Fruit fly (Drosophila melanogaster) whole organism, wandering third instar larva: Measurements from ENCODE around the gene fliI.

Experiments used
- Abd-B ChIP-seq: fragments of >200 bp; optimal IDR thresholded peaks from 2 replicates; lab custom pipeline; 2017; ENCODE audit warnings: missing biosample characterization, missing genetic modification characterization
- CG32264 ChIP-seq: fragments of 200-800 bp; sonication (Bioruptor generic); optimal IDR thresholded peaks from 2 replicates; lab custom pipeline; 2016; ENCODE audit warnings: missing biosample characterization, missing genetic modification characterization
- CG9705 ChIP-seq: fragments of 200-800 bp; sonication (Bioruptor generic); optimal IDR thresholded peaks from 2 replicates; lab custom pipeline; 2018; ENCODE audit warnings: missing biosample characterization, mild to moderate bottlenecking, missing genetic modification characterization
- Dfd ChIP-seq: fragments of >200 bp; optimal IDR thresholded peaks from 2 replicates; lab custom pipeline; 2017; ENCODE audit warnings: missing biosample characterization, missing genetic modification characterization
- HLH106 ChIP-seq: fragments of 200-800 bp; optimal IDR thresholded peaks from 3 replicates; lab custom pipeline; 2019; ENCODE audit warnings: missing biosample characterization, mild to moderate bottlenecking, missing genetic modification characterization, moderate library complexity
- Hnf4 ChIP-seq: fragments of 200-800 bp; sonication (Bioruptor generic); optimal IDR thresholded peaks from 2 replicates; lab custom pipeline; 2016; ENCODE audit warnings: missing biosample characterization, mild to moderate bottlenecking, missing genetic modification characterization
- Hr78 ChIP-seq: fragments of >200 bp; optimal IDR thresholded peaks from 2 replicates; lab custom pipeline; 2017; ENCODE audit warnings: missing biosample characterization, missing genetic modification characterization
- Hr83 ChIP-seq: fragments of 200-300 bp; sonication (Bioruptor generic); optimal IDR thresholded peaks from 2 replicates; lab custom pipeline; 2016; ENCODE audit warnings: missing biosample characterization, mild to moderate bottlenecking, missing genetic modification characterization, moderate library complexity; ENCODE audit not compliant: poor library complexity, severe bottlenecking
- Jra ChIP-seq: sonication (Bioruptor generic); optimal IDR thresholded peaks from 2 replicates; lab custom pipeline; 2016; ENCODE audit warnings: missing biosample characterization, missing genetic modification characterization
- Myc ChIP-seq: fragments of >200 bp; optimal IDR thresholded peaks from 2 replicates; lab custom pipeline; 2017
- OdsH ChIP-seq: fragments of 200-800 bp; sonication (Bioruptor generic); optimal IDR thresholded peaks from 2 replicates; lab custom pipeline; 2016; ENCODE audit warnings: missing biosample characterization, mild to moderate bottlenecking, missing genetic modification characterization
- Rel ChIP-seq, 2 experiments: fragments of 200-800 bp; sonication (Bioruptor generic) in 1 of 2; optimal IDR thresholded peaks; 2 replicates in 1 of 2; 3 replicates in 1 of 2; lab custom pipeline; 2016 to 2019; ENCODE audit warnings: mild to moderate bottlenecking in 2 of 2, missing biosample characterization in 2 of 2, missing genetic modification characterization in 2 of 2, moderate library complexity in 1 of 2
- Vsx2 ChIP-seq: fragments of 200-300, 225-300 bp; sonication (Bioruptor generic); optimal IDR thresholded peaks from 2 replicates; lab custom pipeline; 2018; ENCODE audit warnings: missing biosample characterization, missing genetic modification characterization; ENCODE audit not compliant: partially characterized antibody
- dl ChIP-seq, 2 experiments: fragments of 175-275, 200-275 bp in 1 of 2; fragments of 200-275 bp in 1 of 2; sonication (Bioruptor generic); optimal IDR thresholded peaks; lab custom pipeline; 2018; ENCODE audit warnings: mild to moderate bottlenecking in 2 of 2, missing biosample characterization in 2 of 2, missing genetic modification characterization in 2 of 2, moderate library complexity in 2 of 2; ENCODE audit not compliant: partially characterized antibody in 2 of 2, insufficient read depth in 1 of 2
- dmrt93B ChIP-seq: fragments of 200-800 bp; sonication (Bioruptor generic); optimal IDR thresholded peaks from 2 replicates; lab custom pipeline; 2018; ENCODE audit warnings: missing biosample characterization, mild to moderate bottlenecking, missing genetic modification characterization
- ey ChIP-seq: fragments of 200-800 bp; sonication (Bioruptor generic); optimal IDR thresholded peaks from 2 replicates; lab custom pipeline; 2016; ENCODE audit warnings: missing biosample characterization, missing genetic modification characterization
- foxo ChIP-seq, 2 experiments: fragments of 200-800 bp; sonication (Bioruptor generic); optimal IDR thresholded peaks; 2 replicates in 1 of 2; 3 replicates in 1 of 2; lab custom pipeline; 2016 to 2017; ENCODE audit warnings: missing biosample characterization in 2 of 2, missing genetic modification characterization in 2 of 2
- fru ChIP-seq: fragments of 200-800 bp; sonication (Bioruptor generic); optimal IDR thresholded peaks from 3 replicates; lab custom pipeline; 2016; ENCODE audit warnings: missing biosample characterization, mild to moderate bottlenecking, missing genetic modification characterization
- h ChIP-seq: fragments of 200-800 bp; sonication (Bioruptor generic); optimal IDR thresholded peaks from 3 replicates; lab custom pipeline; 2016; ENCODE audit warnings: missing biosample characterization, mild to moderate bottlenecking, missing genetic modification characterization
- pan ChIP-seq: fragments of >200 bp; optimal IDR thresholded peaks from 2 replicates; lab custom pipeline; 2017
- psq ChIP-seq: fragments of 200-800 bp; sonication (Bioruptor generic); optimal IDR thresholded peaks from 3 replicates; lab custom pipeline; 2017; ENCODE audit warnings: missing biosample characterization, mild to moderate bottlenecking, missing genetic modification characterization, moderate library complexity
- sage ChIP-seq: fragments of 200-800 bp; sonication (Bioruptor generic); optimal IDR thresholded peaks from 2 replicates; lab custom pipeline; 2016; ENCODE audit warnings: missing biosample characterization, mild to moderate bottlenecking, missing genetic modification characterization
- sv ChIP-seq: fragments of 200-800 bp; sonication (Bioruptor generic); optimal IDR thresholded peaks from 3 replicates; lab custom pipeline; 2016; ENCODE audit warnings: missing biosample characterization, missing genetic modification characterization
- usp ChIP-seq: fragments of >200 bp; optimal IDR thresholded peaks from 2 replicates; lab custom pipeline; 2017; ENCODE audit warnings: missing biosample characterization, missing genetic modification characterization
- woc ChIP-seq: sonication (Bioruptor generic); optimal IDR thresholded peaks from 2 replicates; lab custom pipeline; 2016; ENCODE audit warnings: missing biosample characterization, mild to moderate bottlenecking, missing genetic modification characterization

The fliI gene

dm6 chrX:21322289-21322981 lies 17.1 kb upstream of the fliI start:
- no peak for TF ChIP-seq CG32264 (GFP tag; lab: Kevin White, UChicago)
- no peak for TF ChIP-seq Abd-B (GFP tag; lab: Kevin White, UChicago)
- peak; percentile 79 for TF ChIP-seq h (GFP tag; lab: Kevin White, UChicago)
- no peak for TF ChIP-seq pan (lab: Kevin White, UChicago)
- peak in 1 of 2 experiments; percentile 68 for TF ChIP-seq foxo (GFP tag; optimal IDR thresholded peaks at IDR 0.05; lab: Kevin White, UChicago)
- TF ChIP-seq Myc (lab: Kevin White, UChicago) = no peak
- peak; percentile 75 for TF ChIP-seq fru (GFP tag; lab: Kevin White, UChicago)
- no peak for TF ChIP-seq dmrt93B
- TF ChIP-seq Hnf4 = no peak
- TF ChIP-seq Hr83 (GFP tag; lab: Kevin White, UChicago) = no peak
- peak; percentile 72 for TF ChIP-seq HLH106 (tag; lab: Kevin White, UChicago)
- TF ChIP-seq sage = peak; percentile 12
- peak; percentile 10 for TF ChIP-seq CG9705 (GFP tag; lab: Kevin White, UChicago)

DNA sequence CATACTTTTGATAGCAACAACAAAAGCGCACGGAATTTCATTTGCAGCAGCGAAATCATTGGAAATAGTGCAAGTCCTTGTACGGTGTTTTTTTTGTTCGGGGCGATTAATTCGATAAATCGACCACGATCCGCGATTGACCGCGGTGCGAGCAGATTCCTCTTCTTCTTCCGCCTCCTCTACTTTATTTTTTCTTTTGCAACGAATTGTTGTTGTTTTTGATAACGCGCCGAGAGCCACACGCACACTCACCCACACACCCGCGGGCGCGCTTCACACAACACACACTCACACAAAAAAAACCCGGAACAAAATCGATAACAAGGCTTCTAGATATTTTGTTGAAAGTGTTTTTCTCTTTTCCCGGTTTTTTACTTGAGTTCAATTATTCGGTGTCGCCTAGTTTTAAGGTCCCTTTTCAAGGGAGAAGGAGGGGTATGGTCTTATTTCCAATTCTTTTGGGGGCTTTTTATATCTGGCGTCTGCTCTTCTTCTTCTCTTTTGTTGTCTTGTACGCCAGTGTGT lies 16.3 kb upstream of the fliI start:
- TF ChIP-seq dl (GFP tag; optimal IDR thresholded peaks at IDR 0.05; lab: Kevin White, UChicago; ENCODE audit: insufficient read depth in 1 of 2, partially characterized antibody in 2 of 2) (no peak), Rel (GFP tag; optimal IDR thresholded peaks at IDR 0.05; lab: Kevin White, UChicago) (no peak), Rel (tag; optimal IDR thresholded peaks at IDR 0.05; lab: Kevin White, UChicago) (peak; percentile 20)

- no peak for TF ChIP-seq sv (GFP tag; lab: Kevin White, UChicago)
- peak; percentile 33 for TF ChIP-seq h (GFP tag; lab: Kevin White, UChicago)
- TF ChIP-seq Rel (GFP tag; optimal IDR thresholded peaks at IDR 0.05; lab: Kevin White, UChicago) = no peak
- peak; percentile 22 for TF ChIP-seq Rel (tag; optimal IDR thresholded peaks at IDR 0.05; lab: Kevin White, UChicago)
- TF ChIP-seq Jra (GFP tag; lab: Kevin White, UChicago) = peak; percentile 28
- TF ChIP-seq HLH106 (tag; lab: Kevin White, UChicago) = peak; percentile 4
- TF ChIP-seq Myc (lab: Kevin White, UChicago) = peak; percentile 30
- TF ChIP-seq dl (GFP tag; optimal IDR thresholded peaks at IDR 0.05; lab: Kevin White, UChicago; ENCODE audit: insufficient read depth in 1 of 2, partially characterized antibody in 2 of 2) = no peak
- TF ChIP-seq Dfd = peak; percentile 25
These were observed 15.4 kb upstream of the fliI start, which contains the start of the genes Dd and CG1486 for dm6 chrX:21323933-21324688. Gene Dd (minus strand): TSS chrX:21324009. Gene CG1486 (plus strand): TSS chrX:21324046.

dm6 chrX:21333135-21333534 lies 6.4 kb upstream of the fliI start:
- no peak for TF ChIP-seq OdsH (GFP tag; lab: Kevin White, UChicago)
- TF ChIP-seq Dfd = peak; percentile 93
- TF ChIP-seq Hr78 (GFP tag; lab: Kevin White, UChicago) = no peak

dm6 chrX:21334522-21335104 lies 4.9 kb upstream of the fliI start:
- TF ChIP-seq usp (GFP tag; lab: Kevin White, UChicago) = no peak
- TF ChIP-seq psq (GFP tag; lab: Kevin White, UChicago) = no peak
- no peak for TF ChIP-seq Myc (lab: Kevin White, UChicago)
- TF ChIP-seq, all 38 proteins: peak for 0

- TF ChIP-seq dmrt93B = no peak
- no peak for TF ChIP-seq woc (GFP tag; lab: Kevin White, UChicago)
- no peak for TF ChIP-seq Vsx2 (GFP tag; lab: Kevin White, UChicago)
- TF ChIP-seq dl (GFP tag; optimal IDR thresholded peaks at IDR 0.05; lab: Kevin White, UChicago; ENCODE audit: insufficient read depth in 1 of 2, partially characterized antibody in 2 of 2) = no peak
- no peak for TF ChIP-seq pan (lab: Kevin White, UChicago)
- no peak for TF ChIP-seq ey (GFP tag; lab: Kevin White, UChicago)
- no peak for TF ChIP-seq HLH106 (tag; lab: Kevin White, UChicago)
These were observed 2.5 kb upstream of the fliI start for dm6 chrX:21337057-21337456.
